Worm (Caenorhabditis elegans) whole organism, L4/young adult: ENCODE measurements around the gene pqn-54.

Source experiments
- W03F9.2 ChIP-seq: fragments of 150-350 bp; optimal IDR thresholded peaks from 2 replicates; lab custom pipeline; 2014; ENCODE audit warnings: missing biosample characterization, missing genetic modification characterization
- dao-5 ChIP-seq: sonication (generic microtip); optimal IDR thresholded peaks from 2 replicates; lab custom pipeline; 2016; ENCODE audit warnings: missing genotype, missing genetic modification characterization, moderate library complexity, missing compliant biosample characterization
- him-1 ChIP-seq: sonication (generic microtip); optimal IDR thresholded peaks from 2 replicates; lab custom pipeline; 2016; ENCODE audit warnings: missing genotype, missing genetic modification reagents, missing genetic modification characterization, missing compliant biosample characterization

- TF ChIP-seq W03F9.2 (tag; lab: Kevin White, UChicago) (no peak), dao-5 (tag; lab: Kevin White, UChicago) (no peak), him-1 (tag; lab: Kevin White, UChicago) (no peak)
Measured at ce11 chrV:1491510-1491909, 26.7 kb downstream of the pqn-54 start, which contains the start of gene C38C3.6.
